Fruit fly (Drosophila melanogaster) whole organism, embryonic: Measurements from ENCODE around the gene PCNA2.

Experiments used
- Adf1 ChIP-seq: fragments of 200-800 bp; sonication (Bioruptor generic); IDR thresholded peaks from 2 replicates; pipeline ENCODE4 v1.3.6; 2022; ENCODE audit warnings: missing biosample characterization, missing genetic modification characterization
- Bdp1 ChIP-seq: fragments of 200-800 bp; sonication (Bioruptor generic); optimal IDR thresholded peaks from 3 replicates; lab custom pipeline; 2016; ENCODE audit warnings: missing biosample characterization, missing genetic modification characterization
- CG10267 ChIP-seq: fragments of 200-800 bp; sonication (Bioruptor generic); optimal IDR thresholded peaks from 2 replicates; lab custom pipeline; 2018; ENCODE audit warnings: missing biosample characterization, mild to moderate bottlenecking, missing genetic modification characterization, moderate library complexity
- CG11085 ChIP-seq: fragments of 200-800 bp; sonication (Bioruptor generic); IDR thresholded peaks from 2 replicates; pipeline ENCODE4 v1.3.6; 2022; ENCODE audit warnings: missing biosample characterization, missing genetic modification characterization
- CG11504 ChIP-seq: fragments of 200-800 bp; sonication (Bioruptor generic); optimal IDR thresholded peaks from 3 replicates; lab custom pipeline; 2019; ENCODE audit warnings: missing biosample characterization, mild to moderate bottlenecking, missing genetic modification characterization, moderate library complexity
- CG12219 ChIP-seq: fragments of 200-800 bp; sonication (Bioruptor generic); optimal IDR thresholded peaks from 3 replicates; lab custom pipeline; 2018; ENCODE audit warnings: missing biosample characterization, mild to moderate bottlenecking, missing genetic modification characterization
- CG12299 ChIP-seq: fragments of 200-800 bp; sonication (Bioruptor generic); optimal IDR thresholded peaks from 2 replicates; lab custom pipeline; 2018; ENCODE audit warnings: missing biosample characterization, mild to moderate bottlenecking, missing genetic modification characterization
- CG12659 ChIP-seq: fragments of 200-800 bp; sonication (Bioruptor generic); optimal IDR thresholded peaks from 3 replicates; lab custom pipeline; 2017; ENCODE audit warnings: mild to moderate bottlenecking, missing biosample characterization, missing genetic modification reagents, missing genetic modification characterization
- CG12942 ChIP-seq: fragments of 200-800 bp; sonication (Bioruptor generic); optimal IDR thresholded peaks from 3 replicates; lab custom pipeline; 2016; ENCODE audit warnings: missing biosample characterization, missing genetic modification characterization
- CG13775 ChIP-seq: fragments of 200-800 bp; sonication (Bioruptor generic); optimal IDR thresholded peaks from 3 replicates; lab custom pipeline; 2017; ENCODE audit warnings: missing biosample characterization, mild to moderate bottlenecking, missing genetic modification characterization
- CG14710 ChIP-seq: fragments of 200-800 bp; sonication (Bioruptor generic); optimal IDR thresholded peaks from 3 replicates; lab custom pipeline; 2019; ENCODE audit warnings: missing biosample characterization, mild to moderate bottlenecking, missing genetic modification characterization, moderate library complexity
- CG15696 ChIP-seq: fragments of 200-800 bp; sonication (Bioruptor generic); optimal IDR thresholded peaks from 2 replicates; lab custom pipeline; 2019; ENCODE audit warnings: missing biosample characterization, mild to moderate bottlenecking, missing genetic modification characterization, moderate library complexity
- CG1647 ChIP-seq: fragments of 200-800 bp; sonication (Bioruptor generic); optimal IDR thresholded peaks from 3 replicates; lab custom pipeline; 2016; ENCODE audit warnings: missing biosample characterization, missing genetic modification characterization
- CG17186 ChIP-seq: fragments of 200-800 bp; sonication (Bioruptor generic); optimal IDR thresholded peaks from 3 replicates; lab custom pipeline; 2017; ENCODE audit warnings: missing biosample characterization, missing genetic modification reagents, missing genetic modification characterization
- CG17568 ChIP-seq: fragments of 200-800 bp; sonication (Bioruptor generic); optimal IDR thresholded peaks from 2 replicates; lab custom pipeline; 2018; ENCODE audit warnings: missing biosample characterization, mild to moderate bottlenecking, missing genetic modification characterization, moderate library complexity
- CG17829 ChIP-seq: fragments of 200-800 bp; optimal IDR thresholded peaks from 2 replicates; lab custom pipeline; 2019; ENCODE audit warnings: missing biosample characterization, mild to moderate bottlenecking, missing genetic modification characterization, moderate library complexity
- CG3995 ChIP-seq: fragments of 200-800 bp; sonication (Bioruptor generic); optimal IDR thresholded peaks from 3 replicates; lab custom pipeline; 2016; ENCODE audit warnings: missing biosample characterization, missing genetic modification characterization
- CG5953 ChIP-seq: fragments of 200-800 bp; sonication (Bioruptor generic); IDR thresholded peaks from 2 replicates; pipeline ENCODE4 v1.3.6; 2022; ENCODE audit warnings: missing biosample characterization, missing genetic modification characterization
- CG7372 ChIP-seq: fragments of 200-800 bp; sonication (Bioruptor generic); IDR thresholded peaks from 2 replicates; pipeline ENCODE4 v1.3.6; 2022; ENCODE audit warnings: missing biosample characterization, missing genetic modification characterization
- CG9609 ChIP-seq: fragments of 200-800 bp; sonication (Bioruptor generic); optimal IDR thresholded peaks from 3 replicates; lab custom pipeline; 2016; ENCODE audit warnings: missing biosample characterization, missing genetic modification characterization
- Camta ChIP-seq: fragments of 200-800 bp; sonication (Bioruptor generic); optimal IDR thresholded peaks from 2 replicates; lab custom pipeline; 2016; ENCODE audit warnings: missing biosample characterization, missing genetic modification characterization
- Chrac-16 ChIP-seq: fragments of 200-800 bp; sonication (Bioruptor generic); optimal IDR thresholded peaks from 3 replicates; lab custom pipeline; 2016; ENCODE audit warnings: missing biosample characterization, missing genetic modification characterization
- CrebB ChIP-seq: fragments of 200-800 bp; sonication (Bioruptor generic); optimal IDR thresholded peaks from 3 replicates; lab custom pipeline; 2018; ENCODE audit warnings: missing biosample characterization, mild to moderate bottlenecking, missing genetic modification characterization
- Dbx ChIP-seq: fragments of 200-800 bp; sonication (Bioruptor generic); IDR thresholded peaks from 3 replicates; pipeline ENCODE4 v1.3.6; 2022; ENCODE audit warnings: missing biosample characterization, missing genetic modification characterization
- E2f1 ChIP-seq: fragments of 200-800 bp; sonication (Bioruptor generic); IDR thresholded peaks from 2 replicates; pipeline ENCODE4 v1.3.6; 2022; ENCODE audit warnings: missing biosample characterization, missing genetic modification characterization
- GATAe ChIP-seq: fragments of 200-800 bp; sonication (Bioruptor generic); conservative IDR thresholded peaks from 2 replicates; pipeline ENCODE4 v1.3.6; 2022; ENCODE audit warnings: missing biosample characterization, missing genetic modification characterization
- Hr3 ChIP-seq: fragments of 200-800 bp; sonication (Bioruptor generic); optimal IDR thresholded peaks from 3 replicates; lab custom pipeline; 2016; ENCODE audit warnings: missing biosample characterization, missing genetic modification characterization
- Lpt ChIP-seq: fragments of >200 bp; optimal IDR thresholded peaks from 2 replicates; lab custom pipeline; 2018; ENCODE audit warnings: missing biosample characterization, missing genetic modification characterization
- MBD-R2 ChIP-seq: fragments of 200-800 bp; sonication (Bioruptor generic); IDR thresholded peaks from 2 replicates; pipeline ENCODE4 v1.3.6; 2022; ENCODE audit warnings: missing biosample characterization, missing genetic modification characterization
- Trl ChIP-seq, 3 experiments: fragments of >200 bp in 2 of 3; fragments of 200-800 bp in 1 of 3; sonication (Bioruptor generic) in 1 of 3; optimal IDR thresholded peaks; 2 replicates in 1 of 3; 3 replicates in 2 of 3; lab custom pipeline; 2016 to 2017; ENCODE audit warnings: missing biosample characterization in 1 of 3, missing genetic modification characterization in 1 of 3
- Usf ChIP-seq: fragments of 200-800 bp; sonication (Bioruptor generic); optimal IDR thresholded peaks from 2 replicates; lab custom pipeline; 2017; ENCODE audit warnings: missing genotype, missing biosample characterization, missing genetic modification characterization
- YL-1 ChIP-seq: fragments of 200-800 bp; sonication (Bioruptor generic); optimal IDR thresholded peaks from 3 replicates; lab custom pipeline; 2017; ENCODE audit warnings: missing biosample characterization, mild to moderate bottlenecking, missing genetic modification characterization
- az2 ChIP-seq: fragments of 200-800 bp; sonication (Bioruptor generic); optimal IDR thresholded peaks from 3 replicates; lab custom pipeline; 2016; ENCODE audit warnings: missing biosample characterization, missing genetic modification characterization
- cg ChIP-seq: fragments of 200-800 bp; sonication (Bioruptor generic); optimal IDR thresholded peaks from 3 replicates; lab custom pipeline; 2019; ENCODE audit warnings: missing biosample characterization, mild to moderate bottlenecking, missing genetic modification characterization, moderate library complexity
- chinmo ChIP-seq: fragments of 200-800 bp; sonication (Bioruptor generic); IDR thresholded peaks from 4 replicates; pipeline ENCODE4 v1.3.6; 2022; ENCODE audit warnings: missing biosample characterization, missing genetic modification characterization; ENCODE audit not compliant: partially characterized antibody
- dimm ChIP-seq: fragments of 200-800 bp; sonication (Bioruptor generic); IDR thresholded peaks from 2 replicates; pipeline ENCODE4 v1.3.6; 2022; ENCODE audit warnings: missing biosample characterization, missing genetic modification characterization
- dm ChIP-seq: fragments of 200-800 bp; sonication (Bioruptor generic); optimal IDR thresholded peaks from 3 replicates; lab custom pipeline; 2016; ENCODE audit warnings: missing biosample characterization, missing genetic modification characterization
- dmrt99B ChIP-seq: fragments of 200-800 bp; sonication (Bioruptor generic); optimal IDR thresholded peaks from 2 replicates; lab custom pipeline; 2018; ENCODE audit warnings: missing biosample characterization, mild to moderate bottlenecking, missing genetic modification characterization, moderate library complexity
- esg ChIP-seq: fragments of 200-800 bp; sonication (Bioruptor generic); conservative IDR thresholded peaks from 2 replicates; pipeline ENCODE4 v1.3.6; 2022; ENCODE audit warnings: missing biosample characterization, missing genetic modification characterization
- gem ChIP-seq: fragments of 200-800 bp; sonication (Bioruptor generic); optimal IDR thresholded peaks from 2 replicates; lab custom pipeline; 2019; ENCODE audit warnings: missing biosample characterization, mild to moderate bottlenecking, missing genetic modification characterization, moderate library complexity
- grau ChIP-seq: fragments of 200-800 bp; optimal IDR thresholded peaks from 3 replicates; lab custom pipeline; 2019; ENCODE audit warnings: missing biosample characterization, mild to moderate bottlenecking, missing genetic modification characterization, moderate library complexity
- ken ChIP-seq: fragments of 200-800 bp; sonication (Bioruptor generic); IDR thresholded peaks from 3 replicates; pipeline ENCODE4 v1.3.6; 2022; ENCODE audit warnings: missing biosample characterization, missing genetic modification characterization
- lilli ChIP-seq: fragments of 200-800 bp; sonication (Bioruptor generic); optimal IDR thresholded peaks from 3 replicates; lab custom pipeline; 2016; ENCODE audit warnings: missing biosample characterization, missing genetic modification characterization
- luna ChIP-seq: fragments of 200-800 bp; sonication (Bioruptor generic); optimal IDR thresholded peaks from 2 replicates; lab custom pipeline; 2016; ENCODE audit warnings: missing biosample characterization, missing genetic modification characterization
- mirr ChIP-seq: fragments of 200-800 bp; sonication (Bioruptor generic); optimal IDR thresholded peaks from 3 replicates; lab custom pipeline; 2018; ENCODE audit warnings: missing biosample characterization, mild to moderate bottlenecking, missing genetic modification characterization
- phol ChIP-seq: fragments of 200-800 bp; sonication (Bioruptor generic); optimal IDR thresholded peaks from 3 replicates; lab custom pipeline; 2018; ENCODE audit warnings: missing biosample characterization, mild to moderate bottlenecking, missing genetic modification characterization, moderate library complexity
- sens-2 ChIP-seq: fragments of 200-800 bp; sonication (Bioruptor generic); IDR thresholded peaks from 2 replicates; pipeline ENCODE4 v1.3.6; 2022; ENCODE audit warnings: missing biosample characterization, missing genetic modification characterization
- sna ChIP-seq: fragments of 200-800 bp; sonication (Bioruptor generic); IDR thresholded peaks from 2 replicates; pipeline ENCODE4 v1.3.6; 2022; ENCODE audit warnings: missing biosample characterization, missing genetic modification characterization; ENCODE audit not compliant: partially characterized antibody
- sug ChIP-seq: fragments of 200-800 bp; optimal IDR thresholded peaks from 2 replicates; lab custom pipeline; 2019; ENCODE audit warnings: missing biosample characterization, mild to moderate bottlenecking, missing genetic modification characterization, moderate library complexity

Gene PCNA2

DNA sequence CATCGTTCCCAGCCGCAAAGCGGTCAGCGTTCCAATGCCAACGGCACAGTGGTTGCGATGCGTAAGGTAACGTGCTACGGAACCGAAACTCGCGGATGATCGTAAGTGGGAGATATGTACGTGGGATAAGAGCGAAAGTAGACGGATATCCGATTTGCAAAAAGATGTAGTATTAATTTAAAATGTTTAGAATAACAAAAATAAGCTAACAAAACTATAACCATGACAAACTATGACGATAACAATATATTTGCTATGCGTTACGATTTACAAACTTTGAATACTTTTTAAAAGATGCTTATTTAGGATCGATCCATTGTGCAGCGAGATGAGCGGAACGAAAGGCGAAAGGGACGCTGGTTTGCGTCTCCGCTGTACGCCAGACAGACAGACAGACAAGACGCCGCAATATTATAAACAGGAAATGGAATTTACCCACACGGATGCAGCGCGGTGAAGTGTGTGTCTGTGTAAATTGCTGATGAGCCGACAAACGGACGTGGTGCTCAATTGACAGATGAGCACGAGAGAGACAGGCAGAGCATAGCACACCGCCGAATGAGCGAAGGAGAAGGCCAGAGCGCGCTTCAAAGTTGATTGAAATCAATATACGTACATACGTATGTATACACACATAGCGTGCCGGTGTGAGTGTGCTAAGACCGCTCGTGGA, 8.0 kb downstream of the PCNA2 start (continued):
- TF ChIP-seq CG13775 (GFP tag; lab: Kevin White, UChicago) (peak; percentile 97), ken (GFP tag; lab: Robert Waterston, UW) (peak; percentile 89), MBD-R2 (GFP tag; lab: Robert Waterston, UW) (peak; percentile 66), CG12659 (GFP tag; lab: Kevin White, UChicago) (peak; percentile 97), gem (tag; lab: Kevin White, UChicago) (peak; percentile 98), CG15696 (tag; lab: Kevin White, UChicago) (peak; percentile 87), CG17186 (GFP tag; lab: Kevin White, UChicago) (peak; percentile 84), Usf (GFP tag; lab: Kevin White, UChicago) (peak; percentile 93), CG14710 (peak; percentile 94), CG10267 (tag; lab: Kevin White, UChicago) (peak; percentile 90), CG1647 (GFP tag; lab: Kevin White, UChicago) (peak; percentile 95), dmrt99B (peak; percentile 97), phol (tag; lab: Kevin White, UChicago) (peak; percentile 97), az2 (GFP tag; lab: Kevin White, UChicago) (peak; percentile 97), esg (GFP tag; lab: Robert Waterston, UW) (peak; percentile 97), CG7372 (peak; percentile 94), Dbx (GFP tag; lab: Robert Waterston, UW) (peak; percentile 94), CG3995 (GFP tag; lab: Kevin White, UChicago) (peak; percentile 67), dimm (GFP tag; lab: Robert Waterston, UW) (peak; percentile 76), CG17568 (peak; percentile 94), CG11504 (peak; percentile 96), cg (GFP tag; lab: Kevin White, UChicago) (peak; percentile 92), Lpt (GFP tag; lab: Kevin White, UChicago) (no peak), sens-2 (GFP tag; lab: Robert Waterston, UW) (peak; percentile 27; the same call in 1 of the 2 replicates), Adf1 (peak; percentile 59), Hr3 (GFP tag; lab: Kevin White, UChicago) (peak; percentile 97), CG12942 (GFP tag; lab: Kevin White, UChicago) (peak; percentile 97), CG12219 (peak; percentile 93), CG17829 (tag; lab: Kevin White, UChicago) (peak; percentile 97), dm (GFP tag; lab: Kevin White, UChicago) (peak; percentile 87), Camta (GFP tag; lab: Kevin White, UChicago) (peak; percentile 98), mirr (GFP tag; lab: Kevin White, UChicago) (peak; percentile 78), Chrac-16 (GFP tag; lab: Kevin White, UChicago) (peak; percentile 96), luna (GFP tag; lab: Kevin White, UChicago) (peak; percentile 92), Bdp1 (GFP tag; lab: Kevin White, UChicago) (peak; percentile 89), grau (tag; lab: Kevin White, UChicago) (peak; percentile 96), CG5953 (GFP tag; lab: Robert Waterston, UW) (peak; percentile 70), CG12299 (tag; lab: Kevin White, UChicago) (peak; percentile 78), E2f1 (peak; percentile 92), GATAe (GFP tag; lab: Robert Waterston, UW) (peak; percentile 77), CG11085 (GFP tag; lab: Robert Waterston, UW) (peak; percentile 93), sna (GFP tag; lab: Robert Waterston, UW) (no peak), lilli (GFP tag; lab: Kevin White, UChicago) (peak; percentile 98), YL-1 (GFP tag; lab: Kevin White, UChicago) (peak; percentile 24), chinmo (GFP tag; lab: Robert Waterston, UW) (peak; percentile 89), CG9609 (GFP tag; lab: Kevin White, UChicago) (peak; percentile 97), CrebB (peak; percentile 79), Trl (optimal IDR thresholded peaks at IDR 0.05; lab: Kevin White, UChicago) (peak; percentile 84 to 89), Trl (GFP tag; optimal IDR thresholded peaks at IDR 0.05; lab: Kevin White, UChicago) (peak; percentile 92), sug (tag; lab: Kevin White, UChicago) (peak; percentile 89)
